Worm (Caenorhabditis elegans) whole organism, L1 larva: ENCODE results near the gene K09G1.1.
A peak's percentile ranks its signal among the peaks of the same experiment; 100 is the strongest.

Source experiments
- alr-1 ChIP-seq: fragments of 200-800 bp; sonication (Bioruptor generic); optimal IDR thresholded peaks from 2 replicates; lab custom pipeline; 2018; ENCODE audit warnings: borderline replicate concordance, mild to moderate bottlenecking, missing genetic modification characterization, missing compliant biosample characterization
- ama-1 ChIP-seq: fragments of 150-350 bp; optimal IDR thresholded peaks from 2 replicates; lab custom pipeline; 2014
- ceh-63 ChIP-seq: fragments of 200-800 bp; sonication (Bioruptor generic); optimal IDR thresholded peaks from 2 replicates; lab custom pipeline; 2018; ENCODE audit warnings: mild to moderate bottlenecking, missing genetic modification characterization, missing compliant biosample characterization
- ceh-8 ChIP-seq: fragments of 200-800 bp; sonication (Bioruptor generic); optimal IDR thresholded peaks from 2 replicates; lab custom pipeline; 2018; ENCODE audit warnings: mild to moderate bottlenecking, missing genetic modification characterization, moderate library complexity, missing compliant biosample characterization
- ceh-88 ChIP-seq: fragments of 200-800 bp; sonication (Bioruptor generic); IDR thresholded peaks from 2 replicates; pipeline ENCODE4 v1.3.6; 2022; ENCODE audit warnings: missing genetic modification characterization, missing compliant biosample characterization
- ceh-90 ChIP-seq: sonication (generic microtip); optimal IDR thresholded peaks from 2 replicates; lab custom pipeline; 2016; ENCODE audit warnings: missing genetic modification characterization, missing compliant biosample characterization
- ces-1 ChIP-seq: fragments of 150-350 bp; optimal IDR thresholded peaks from 2 replicates; lab custom pipeline; 2014; ENCODE audit warnings: missing biosample characterization, missing genetic modification reagents, missing genetic modification characterization
- dpl-1 ChIP-seq, 3 experiments: fragments of 150-350 bp in 2 of 3; sonication (generic microtip) in 1 of 3; optimal IDR thresholded peaks; 2 replicates each; lab custom pipeline; 2014 to 2017; ENCODE audit warnings: missing biosample characterization in 3 of 3, missing genetic modification characterization in 3 of 3, missing genetic modification reagents in 3 of 3
- efl-1 ChIP-seq, 4 experiments: fragments of 150-350 bp; optimal IDR thresholded peaks in 3 of 4; peaks in 1 of 4; 1 replicate in 1 of 4; 2 replicates in 3 of 4; lab custom pipeline; 2014; ENCODE audit warnings: missing biosample characterization in 2 of 4, missing genetic modification characterization in 2 of 4, missing genetic modification reagents in 2 of 4
- egl-13 ChIP-seq: sonication (generic microtip); optimal IDR thresholded peaks from 2 replicates; lab custom pipeline; 2016; ENCODE audit warnings: missing genotype, missing genetic modification reagents, missing genetic modification characterization, missing compliant biosample characterization
- egl-27 ChIP-seq, 2 experiments: fragments of 150-350 bp in 1 of 2; sonication (generic microtip); optimal IDR thresholded peaks; 3 replicates each; lab custom pipeline; 2017 to 2018; ENCODE audit warnings: missing biosample characterization in 2 of 2, missing genetic modification characterization in 2 of 2, missing genetic modification reagents in 2 of 2
- elt-3 ChIP-seq, 6 experiments: fragments of 150-350 bp in 1 of 6; sonication (generic microtip); optimal IDR thresholded peaks; 2 replicates each; lab custom pipeline; 2017 to 2018; ENCODE audit warnings: missing biosample characterization in 6 of 6, missing genetic modification characterization in 6 of 6, inconsistent platforms in 1 of 6
- ets-5 ChIP-seq: fragments of 200-800 bp; sonication (Bioruptor generic); IDR thresholded peaks from 2 replicates; pipeline ENCODE4 v1.3.6; 2022; ENCODE audit warnings: missing genetic modification characterization, missing compliant biosample characterization
- fkh-10 ChIP-seq: sonication (generic microtip); optimal IDR thresholded peaks from 2 replicates; lab custom pipeline; 2017; ENCODE audit warnings: missing biosample characterization, missing genetic modification reagents, missing genetic modification characterization
- fkh-8 ChIP-seq: sonication (generic microtip); optimal IDR thresholded peaks from 2 replicates; lab custom pipeline; 2016; ENCODE audit warnings: mild to moderate bottlenecking, missing genetic modification characterization, missing compliant biosample characterization
- grh-1 ChIP-seq: fragments of 200-800 bp; sonication (Bioruptor generic); IDR thresholded peaks from 2 replicates; pipeline ENCODE4 v1.3.6; 2022; ENCODE audit warnings: missing genetic modification reagents, missing genetic modification characterization, missing compliant biosample characterization
- hlh-17 ChIP-seq: fragments of 200-800 bp; sonication (Bioruptor generic); optimal IDR thresholded peaks from 2 replicates; lab custom pipeline; 2018; ENCODE audit warnings: missing genetic modification characterization, mild to moderate bottlenecking, missing compliant biosample characterization, moderate library complexity, borderline replicate concordance
- hlh-4 ChIP-seq: sonication (generic microtip); optimal IDR thresholded peaks from 2 replicates; lab custom pipeline; 2016; ENCODE audit warnings: mild to moderate bottlenecking, missing genetic modification characterization, missing compliant biosample characterization
- jun-1 ChIP-seq: fragments of 150-350 bp; optimal IDR thresholded peaks from 2 replicates; lab custom pipeline; 2014; ENCODE audit warnings: missing biosample characterization, missing genetic modification reagents, missing genetic modification characterization
- lin-39 ChIP-seq: fragments of 150-350 bp; optimal IDR thresholded peaks from 2 replicates; lab custom pipeline; 2014; ENCODE audit warnings: missing biosample characterization, missing genetic modification reagents, missing genetic modification characterization
- lsy-2 ChIP-seq, 2 experiments: fragments of 150-350 bp; optimal IDR thresholded peaks; 2 replicates each; lab custom pipeline; 2014; ENCODE audit warnings: missing biosample characterization in 2 of 2, missing genetic modification characterization in 2 of 2
- mef-2 ChIP-seq: fragments of 150-350 bp; optimal IDR thresholded peaks from 2 replicates; lab custom pipeline; 2014; ENCODE audit warnings: missing biosample characterization, missing genetic modification characterization
- mep-1 ChIP-seq: fragments of 150-350 bp; optimal IDR thresholded peaks from 2 replicates; lab custom pipeline; 2014; ENCODE audit warnings: missing biosample characterization, missing genetic modification characterization
- nhr-19 ChIP-seq: fragments of 200-800 bp; sonication (Bioruptor generic); conservative IDR thresholded peaks from 2 replicates; pipeline ENCODE4 v1.3.6; 2022; ENCODE audit warnings: missing genetic modification characterization, missing compliant biosample characterization
- nhr-237 ChIP-seq: fragments of 150-350 bp; optimal IDR thresholded peaks from 2 replicates; lab custom pipeline; 2014; ENCODE audit warnings: missing biosample characterization, missing genetic modification characterization
- nhr-28 ChIP-seq: fragments of 150-350 bp; optimal IDR thresholded peaks from 2 replicates; lab custom pipeline; 2014; ENCODE audit warnings: missing biosample characterization, missing genetic modification characterization
- nhr-84 ChIP-seq: sonication (generic microtip); optimal IDR thresholded peaks from 2 replicates; lab custom pipeline; 2017; ENCODE audit warnings: missing biosample characterization, missing genetic modification characterization
- nhr-90 ChIP-seq: sonication (generic microtip); optimal IDR thresholded peaks from 2 replicates; lab custom pipeline; 2016; ENCODE audit warnings: mild to moderate bottlenecking, missing genetic modification characterization, missing compliant biosample characterization; ENCODE audit not compliant: poor library complexity
- pax-3 ChIP-seq: fragments of 200-800 bp; sonication (Bioruptor generic); optimal IDR thresholded peaks from 2 replicates; lab custom pipeline; 2018; ENCODE audit warnings: mild to moderate bottlenecking, missing genetic modification characterization, moderate library complexity, missing compliant biosample characterization
- rnt-1 ChIP-seq: sonication (generic microtip); optimal IDR thresholded peaks from 2 replicates; lab custom pipeline; 2016; ENCODE audit warnings: mild to moderate bottlenecking, missing genetic modification characterization, moderate library complexity, missing compliant biosample characterization
- snpc-4 ChIP-seq: fragments of 150-350 bp; optimal IDR thresholded peaks from 2 replicates; lab custom pipeline; 2014; ENCODE audit warnings: missing biosample characterization, missing genetic modification characterization
- snu-23 ChIP-seq: sonication (generic microtip); optimal IDR thresholded peaks from 2 replicates; lab custom pipeline; 2016; ENCODE audit warnings: missing genetic modification characterization, missing compliant biosample characterization
- sptf-1 ChIP-seq: fragments of 150-350 bp; optimal IDR thresholded peaks from 2 replicates; lab custom pipeline; 2014; ENCODE audit warnings: missing biosample characterization, missing genetic modification characterization
- sup-37 ChIP-seq: fragments of 200-800 bp; sonication (Bioruptor generic); optimal IDR thresholded peaks from 2 replicates; lab custom pipeline; 2018; ENCODE audit warnings: mild to moderate bottlenecking, missing genetic modification characterization, missing compliant biosample characterization
- swsn-7 ChIP-seq: sonication (generic microtip); optimal IDR thresholded peaks from 2 replicates; lab custom pipeline; 2016; ENCODE audit warnings: missing genetic modification characterization, missing compliant biosample characterization
- tbx-2 ChIP-seq: sonication (generic microtip); optimal IDR thresholded peaks from 2 replicates; lab custom pipeline; 2016; ENCODE audit warnings: missing genetic modification characterization, missing compliant biosample characterization
- unc-86 ChIP-seq: sonication (generic microtip); optimal IDR thresholded peaks from 2 replicates; lab custom pipeline; 2016; ENCODE audit warnings: missing genetic modification characterization, missing compliant biosample characterization
- zag-1 ChIP-seq: fragments of 150-350 bp; optimal IDR thresholded peaks from 2 replicates; lab custom pipeline; 2014; ENCODE audit warnings: missing biosample characterization, missing genetic modification characterization
- zip-4 ChIP-seq: fragments of 200-800 bp; sonication (Bioruptor generic); optimal IDR thresholded peaks from 2 replicates; lab custom pipeline; 2018; ENCODE audit warnings: mild to moderate bottlenecking, missing genetic modification characterization, moderate library complexity, missing compliant biosample characterization
- ztf-11 ChIP-seq, 2 experiments: sonication (generic microtip); optimal IDR thresholded peaks; 2 replicates each; lab custom pipeline; 2016 to 2017; ENCODE audit warnings: missing genetic modification characterization in 2 of 2, missing biosample characterization in 1 of 2, missing compliant biosample characterization in 1 of 2

The K09G1.1 gene

DNA sequence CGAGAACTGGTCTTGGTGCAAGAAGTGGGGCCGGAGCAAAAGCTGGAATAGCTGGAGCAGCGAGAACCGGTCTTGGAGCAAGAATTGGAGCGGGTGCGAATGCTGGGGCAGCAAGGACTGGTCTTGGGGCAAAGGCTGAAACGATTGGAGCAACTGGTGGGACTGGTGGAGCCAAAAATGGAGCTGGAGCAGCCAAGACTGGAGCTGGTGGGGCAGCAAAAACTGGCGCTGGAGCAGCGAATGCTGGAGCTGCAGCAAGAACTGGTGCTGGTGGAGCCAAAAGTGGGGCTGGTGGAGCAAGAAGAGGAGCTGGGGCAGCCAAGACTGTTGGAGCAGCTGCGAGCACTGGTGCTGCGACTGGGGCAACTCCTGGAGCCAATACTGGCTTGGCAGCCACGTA is 45.3 kb downstream of the K09G1.1 start:
- TF ChIP-seq alr-1 (no peak), hlh-4 (tag; lab: Kevin White, UChicago) (no peak), mep-1 (no peak), ceh-8 (peak; percentile 15)

DNA sequence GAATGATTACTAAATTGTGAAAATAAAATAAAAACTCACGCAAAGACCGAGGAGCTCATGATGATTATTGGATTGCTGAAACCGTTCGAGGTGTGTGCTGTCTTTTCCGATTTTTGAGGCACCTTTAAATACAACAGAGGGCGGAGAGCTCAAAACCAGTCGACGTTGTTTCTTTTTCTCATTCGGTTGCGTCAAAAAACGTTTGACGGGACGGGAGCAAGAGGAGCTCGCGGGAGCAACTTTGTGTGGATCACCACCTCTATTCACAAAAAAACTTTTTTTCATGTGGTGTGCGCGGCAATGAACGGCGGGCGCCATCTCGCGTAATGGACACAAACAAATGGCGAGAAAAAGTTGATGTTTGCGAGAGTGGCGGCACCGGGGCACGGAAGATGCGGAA is 45.8 kb downstream of the K09G1.1 start, which contains the start of gene idpc-3:
idpc-3 (minus strand) TSS at position 101 of the 400 bp plus-strand sequence.
- TF ChIP-seq efl-1 (optimal IDR thresholded peaks at IDR 0.05; lab: Kevin White, UChicago) (no peak), efl-1 (GFP tag; optimal IDR thresholded peaks at IDR 0.05 in 1 of 2; lab: Kevin White, UChicago) (peak in 1 of 2 experiments; percentile 21), fkh-10 (GFP tag; lab: Kevin White, UChicago) (no peak), ama-1 (lab: Kevin White, UChicago) (no peak)

DNA sequence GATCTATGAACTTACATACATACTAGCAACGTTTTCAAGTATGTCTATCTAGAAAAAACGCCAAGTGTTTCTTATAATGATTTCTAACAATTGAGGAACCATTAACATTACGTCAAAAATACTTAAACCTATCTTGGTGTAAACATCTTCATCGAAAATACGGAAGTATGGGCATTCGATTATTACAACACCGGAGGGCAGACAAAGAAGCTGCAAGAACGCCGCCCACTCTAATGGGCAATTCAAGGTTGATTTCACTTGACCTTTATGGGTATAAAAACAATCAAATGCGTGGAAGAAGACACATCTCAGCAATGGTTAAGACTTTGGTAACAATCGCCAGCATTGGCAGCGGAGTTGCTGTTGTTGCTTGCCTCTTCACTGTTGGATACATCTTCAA is 46.3 kb downstream of the K09G1.1 start, which contains the start of gene col-146:
col-146 (plus strand) TSS at position 301 of the 400 bp plus-strand sequence.
- TF ChIP-seq hlh-17 (no peak), nhr-237 (tag; lab: Kevin White, UChicago) (no peak), ceh-90 (tag; lab: Kevin White, UChicago) (no peak), unc-86 (tag; lab: Kevin White, UChicago) (no peak), tbx-2 (no peak), nhr-84 (no peak), ceh-63 (GFP tag; lab: Kevin White, UChicago) (no peak)

DNA sequence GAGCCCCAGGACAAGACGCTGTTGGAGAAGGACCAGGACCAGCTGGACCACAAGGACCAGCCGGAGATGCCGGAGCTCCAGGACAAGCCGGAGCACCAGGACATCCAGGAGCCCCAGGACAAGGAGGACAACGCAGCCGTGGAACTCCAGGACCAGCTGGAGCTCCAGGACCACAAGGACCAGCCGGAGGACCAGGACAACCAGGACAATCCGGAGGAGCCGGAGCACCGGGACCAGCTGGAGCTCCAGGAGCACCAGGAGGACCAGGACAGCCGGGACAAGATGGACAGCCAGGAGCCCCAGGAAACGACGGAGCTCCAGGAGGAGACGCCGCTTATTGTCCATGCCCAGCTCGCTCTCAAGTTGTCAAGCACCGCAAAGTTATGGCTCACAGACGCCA is 47.2 kb downstream of the K09G1.1 start:
- TF ChIP-seq fkh-10 (GFP tag; lab: Kevin White, UChicago) (no peak), ceh-90 (tag; lab: Kevin White, UChicago) (no peak), hlh-4 (tag; lab: Kevin White, UChicago) (no peak), ztf-11 (tag; optimal IDR thresholded peaks at IDR 0.05; lab: Kevin White, UChicago) (no peak), egl-13 (tag; lab: Kevin White, UChicago) (no peak), snpc-4 (tag; lab: Kevin White, UChicago) (no peak), ama-1 (lab: Kevin White, UChicago) (no peak), sptf-1 (tag; lab: Kevin White, UChicago) (no peak), ces-1 (GFP tag; lab: Kevin White, UChicago) (no peak), pax-3 (tag; lab: Kevin White, UChicago) (no peak), lsy-2 (tag; optimal IDR thresholded peaks at IDR 0.05; lab: Kevin White, UChicago) (no peak), zag-1 (no peak), swsn-7 (tag; lab: Kevin White, UChicago) (no peak), mep-1 (no peak), jun-1 (tag; lab: Kevin White, UChicago) (no peak), sup-37 (GFP tag; lab: Kevin White, UChicago) (no peak)

ce11 chrV:9630944-9631343 is 47.6 kb downstream of the K09G1.1 start, which contains the start of gene T06E4.5:
T06E4.5 (plus strand) TSS chrV:9631244.
- TF ChIP-seq zip-4 (GFP tag; lab: Kevin White, UChicago) = no peak
- TF ChIP-seq nhr-90 (tag; lab: Kevin White, UChicago) = no peak
- no peak for TF ChIP-seq mef-2 (tag; lab: Kevin White, UChicago)
- TF ChIP-seq dpl-1 (GFP tag; optimal IDR thresholded peaks at IDR 0.05; lab: Kevin White, UChicago) = no peak
- TF ChIP-seq tbx-2 = no peak
- TF ChIP-seq rnt-1 = no peak
- no peak for TF ChIP-seq elt-3 (tag; optimal IDR thresholded peaks at IDR 0.05; lab: Kevin White, UChicago)
- no peak for TF ChIP-seq ets-5 (GFP tag; lab: Robert Waterston, UW)
- TF ChIP-seq nhr-19 (GFP tag; lab: Robert Waterston, UW) = no peak
- TF ChIP-seq fkh-8 = no peak
- no peak for TF ChIP-seq nhr-28
- no peak for TF ChIP-seq ceh-63 (GFP tag; lab: Kevin White, UChicago)
- no peak for TF ChIP-seq snu-23 (GFP tag; lab: Kevin White, UChicago)
- no peak for TF ChIP-seq lin-39 (tag; lab: Kevin White, UChicago)
- TF ChIP-seq fkh-10 (GFP tag; lab: Kevin White, UChicago) = no peak
- TF ChIP-seq egl-27 (tag; optimal IDR thresholded peaks at IDR 0.05; lab: Kevin White, UChicago) = no peak
- TF ChIP-seq pax-3 (tag; lab: Kevin White, UChicago) = no peak
- no peak for TF ChIP-seq ceh-88 (GFP tag; lab: Robert Waterston, UW)
- no peak for TF ChIP-seq grh-1
